Worm (Caenorhabditis elegans) whole organism, midembryonic: ENCODE measurements around the gene T21E8.4.

Source experiments
- T22C8.4 ChIP-seq: fragments of 200-800 bp; sonication (Bioruptor generic); IDR thresholded peaks from 2 replicates; pipeline ENCODE4 v1.3.6; 2022; ENCODE audit warnings: missing genetic modification characterization, missing compliant biosample characterization
- tab-1 ChIP-seq: fragments of 200-800 bp; sonication (Bioruptor generic); IDR thresholded peaks from 2 replicates; pipeline ENCODE4 v1.3.6; 2022; ENCODE audit warnings: missing genetic modification characterization, missing compliant biosample characterization

DNA sequence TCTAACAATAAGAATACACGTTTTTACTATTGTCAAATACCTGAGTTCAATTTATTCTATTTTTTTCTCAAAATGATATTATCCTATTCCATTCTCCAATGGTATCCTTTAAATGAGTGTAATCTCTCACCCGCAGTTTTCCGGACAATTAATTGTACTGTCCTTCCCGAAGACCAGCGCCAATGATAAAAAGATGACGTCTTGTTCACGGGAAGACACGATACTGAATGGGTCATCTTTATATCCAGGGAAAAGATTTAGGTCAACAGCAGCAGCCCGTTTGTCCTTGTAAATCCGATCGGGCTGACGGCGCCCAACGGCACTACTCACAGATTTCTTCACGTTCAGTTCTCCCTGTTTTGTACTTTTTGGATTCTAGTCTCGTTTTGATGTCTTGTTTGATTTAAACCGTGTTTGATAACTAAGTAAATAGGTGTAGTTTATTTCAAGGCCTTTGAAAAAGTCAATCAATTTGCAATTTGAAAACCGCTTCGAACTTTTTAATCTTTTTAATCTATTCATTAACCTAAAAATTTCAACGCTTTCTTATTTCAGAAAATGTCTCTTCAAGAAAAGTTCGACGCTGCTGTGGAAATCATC is 22.2 kb downstream of the T21E8.4 start, which contains the start of gene acbp-3:
- TF ChIP-seq T22C8.4 = no peak
- TF ChIP-seq tab-1 (GFP tag; lab: Robert Waterston, UW) = no peak
